Worm (Caenorhabditis elegans): ENCODE measurements around the gene srbc-42.

- TF ChIP-seq fos-1 (tag; optimal IDR thresholded peaks at IDR 0.05) (no peak), lin-39 (tag; optimal IDR thresholded peaks at IDR 0.05) (no peak), aly-2 (tag; optimal IDR thresholded peaks at IDR 0.05) (no peak), mdl-1 (tag; optimal IDR thresholded peaks at IDR 0.05) (no peak), ceh-16 (tag; optimal IDR thresholded peaks at IDR 0.05) (no peak), nhr-77 (tag; optimal IDR thresholded peaks at IDR 0.05) (no peak), zag-1 (tag; optimal IDR thresholded peaks at IDR 0.05) (no peak), unc-62 (GFP tag; optimal IDR thresholded peaks at IDR 0.05) (no peak), C34F6.9 (tag; optimal IDR thresholded peaks at IDR 0.05) (no peak), ztf-4 (tag; optimal IDR thresholded peaks at IDR 0.05) (no peak), snpc-4 (tag; optimal IDR thresholded peaks at IDR 0.05) (no peak), ama-1 (optimal IDR thresholded peaks at IDR 0.05) (no peak), lsy-2 (tag; optimal IDR thresholded peaks at IDR 0.05) (no peak), blmp-1 (tag; optimal IDR thresholded peaks at IDR 0.05; ENCODE audit: insufficient read depth) (no peak)
Observed at ce11 chrV:2174465-2174864, 16.6 kb downstream of the srbc-42 start.

All from whole organism, L2 larva.